ENCODE assay signal across 6 worm cellular contexts in genomic region chrIII:8268296-8268695, ce11.
TF ChIP-seq lines count a peak whose summit lies in the region.

Gene F09G8.7 (minus strand): TSS chrIII:8268355.
Gene crn-7 (plus strand): TSS chrIII:8268531.

TF ChIP-seq in whole organism, L1 larva, 84 proteins besides CTCF, POLR2A, EP300 and RAD21 (continues in another document):
- TF ChIP-seq hpl-2 (GFP tag; optimal IDR thresholded peaks at IDR 0.05; lab: Kevin White, UChicago), result no peak
- no peak for TF ChIP-seq jun-1 (tag; optimal IDR thresholded peaks at IDR 0.05; lab: Kevin White, UChicago)
- no peak for TF ChIP-seq unc-62 (GFP tag; optimal IDR thresholded peaks at IDR 0.05; lab: Kevin White, UChicago)
- no peak for TF ChIP-seq snpc-4 (tag; optimal IDR thresholded peaks at IDR 0.05; lab: Kevin White, UChicago)
- no peak for TF ChIP-seq ets-5 (GFP tag; IDR thresholded peaks at IDR 0.05; lab: Robert Waterston, UW)
- TF ChIP-seq snu-23 (GFP tag; optimal IDR thresholded peaks at IDR 0.05; lab: Kevin White, UChicago), result peak; percentile 33
- no peak for TF ChIP-seq hlh-17 (GFP tag; optimal IDR thresholded peaks at IDR 0.05; lab: Kevin White, UChicago; ENCODE audit: borderline replicate concordance)
- no peak for TF ChIP-seq nhr-11 (tag; optimal IDR thresholded peaks at IDR 0.05; lab: Kevin White, UChicago)
- TF ChIP-seq sox-4 (tag; optimal IDR thresholded peaks at IDR 0.05; lab: Kevin White, UChicago), result no peak
- TF ChIP-seq lin-35 (GFP tag; optimal IDR thresholded peaks at IDR 0.05; lab: Kevin White, UChicago), result peak; percentile 23 to 31
- TF ChIP-seq Y116A8C.19 (tag; optimal IDR thresholded peaks at IDR 0.05; lab: Kevin White, UChicago; ENCODE audit: borderline replicate concordance), result no peak
- TF ChIP-seq pag-3 (tag; optimal IDR thresholded peaks at IDR 0.05; lab: Kevin White, UChicago; ENCODE audit: borderline replicate concordance, insufficient read depth), result no peak
- no peak for TF ChIP-seq nhr-237 (tag; optimal IDR thresholded peaks at IDR 0.05; lab: Kevin White, UChicago)
- no peak for TF ChIP-seq lin-14 (GFP tag; optimal IDR thresholded peaks at IDR 0.05; lab: Kevin White, UChicago)
- TF ChIP-seq grh-1 (GFP tag; IDR thresholded peaks at IDR 0.05; lab: Robert Waterston, UW), result no peak

TF ChIP-seq in whole organism, L2 larva, 48 proteins besides CTCF, POLR2A, EP300 and RAD21:
- TF ChIP-seq fos-1 (tag; optimal IDR thresholded peaks at IDR 0.05; lab: Kevin White, UChicago) (peak; percentile 20), ceh-82 (tag; optimal IDR thresholded peaks at IDR 0.05; lab: Kevin White, UChicago) (no peak), nhr-129 (tag; optimal IDR thresholded peaks at IDR 0.05; lab: Kevin White, UChicago) (peak; percentile 51), gmeb-1 (tag; optimal IDR thresholded peaks at IDR 0.05; lab: Kevin White, UChicago) (no peak), lsy-2 (tag; optimal IDR thresholded peaks at IDR 0.05; lab: Kevin White, UChicago) (peak in 1 of 2 experiments; percentile 47), nhr-25 (tag; optimal IDR thresholded peaks at IDR 0.05; lab: Kevin White, UChicago) (no peak), C34F6.9 (tag; optimal IDR thresholded peaks at IDR 0.05; lab: Kevin White, UChicago) (peak; percentile 64), nhr-6 (tag; optimal IDR thresholded peaks at IDR 0.05; lab: Kevin White, UChicago) (no peak), unc-55 (GFP tag; optimal IDR thresholded peaks at IDR 0.05; lab: Kevin White, UChicago) (peak; percentile 8), nhr-11 (tag; optimal IDR thresholded peaks at IDR 0.05; lab: Kevin White, UChicago) (no peak)

TF ChIP-seq in whole organism, L3 larva, 47 proteins besides CTCF, POLR2A, EP300 and RAD21:
- TF ChIP-seq pha-4 (tag; optimal IDR thresholded peaks at IDR 0.05; lab: Kevin White, UChicago), result peak; percentile 61
- no peak for TF ChIP-seq nhr-43 (tag; optimal IDR thresholded peaks at IDR 0.05; lab: Kevin White, UChicago; ENCODE audit: poor library complexity, severe bottlenecking)
- TF ChIP-seq nfya-1 (tag; optimal IDR thresholded peaks at IDR 0.05; lab: Kevin White, UChicago; ENCODE audit: insufficient read depth), result peak; percentile 51
- TF ChIP-seq ZK546.5 (tag; optimal IDR thresholded peaks at IDR 0.05; lab: Kevin White, UChicago), result no peak
- peak; percentile 71 for TF ChIP-seq lin-15B (tag; optimal IDR thresholded peaks at IDR 0.05; lab: Kevin White, UChicago)
- TF ChIP-seq snpc-4 (tag; optimal IDR thresholded peaks at IDR 0.05; lab: Kevin White, UChicago), result peak; percentile 26
- TF ChIP-seq nhr-25 (tag; optimal IDR thresholded peaks at IDR 0.05; lab: Kevin White, UChicago), result peak; percentile 9
- TF ChIP-seq elt-1 (tag; optimal IDR thresholded peaks at IDR 0.05; lab: Kevin White, UChicago), result no peak
- TF ChIP-seq nhr-23 (tag; optimal IDR thresholded peaks at IDR 0.05; lab: Kevin White, UChicago), result peak; percentile 42

TF ChIP-seq in whole organism, L4 larva, 104 proteins besides CTCF, POLR2A, EP300 and RAD21 (continues in another document):
- no peak for TF ChIP-seq rbr-2 (tag; optimal IDR thresholded peaks at IDR 0.05; lab: Kevin White, UChicago)
- TF ChIP-seq nhr-28 (tag; optimal IDR thresholded peaks at IDR 0.05; lab: Kevin White, UChicago), result peak; percentile 51
- TF ChIP-seq tra-1 (GFP tag; IDR thresholded peaks at IDR 0.05; lab: Robert Waterston, UW), result no peak
- TF ChIP-seq duxl-1 (tag; optimal IDR thresholded peaks at IDR 0.05; lab: Kevin White, UChicago; ENCODE audit: poor library complexity), result no peak
- no peak for TF ChIP-seq zip-11 (GFP tag; IDR thresholded peaks at IDR 0.05; lab: Robert Waterston, UW)
- TF ChIP-seq cey-2 (tag; optimal IDR thresholded peaks at IDR 0.05; lab: Kevin White, UChicago; ENCODE audit: borderline replicate concordance, insufficient read depth), result no peak
- peak; percentile 28 for TF ChIP-seq dve-1 (tag; optimal IDR thresholded peaks at IDR 0.05; lab: Kevin White, UChicago; ENCODE audit: insufficient read depth)
- no peak for TF ChIP-seq daf-12 (tag; optimal IDR thresholded peaks at IDR 0.05; lab: Kevin White, UChicago)
- no peak for TF ChIP-seq ceh-32 (tag; optimal IDR thresholded peaks at IDR 0.05; lab: Kevin White, UChicago; ENCODE audit: poor library complexity)
- TF ChIP-seq lin-39 (tag; optimal IDR thresholded peaks at IDR 0.05; lab: Kevin White, UChicago), result no peak
- TF ChIP-seq ZK337.2 (GFP tag; IDR thresholded peaks at IDR 0.05; lab: Robert Waterston, UW), result no peak
- TF ChIP-seq zip-2 (tag; optimal IDR thresholded peaks at IDR 0.05; lab: Kevin White, UChicago), result no peak
- no peak for TF ChIP-seq lin-29 (GFP tag; IDR thresholded peaks at IDR 0.05; lab: Robert Waterston, UW)
- no peak for TF ChIP-seq pha-4 (GFP tag; IDR thresholded peaks at IDR 0.05; lab: Robert Waterston, UW)
- peak; percentile 45 for TF ChIP-seq pha-4 (tag; optimal IDR thresholded peaks at IDR 0.05; lab: Kevin White, UChicago)
- no peak for TF ChIP-seq egl-43 (GFP tag; IDR thresholded peaks at IDR 0.05; lab: Robert Waterston, UW)
- no peak for TF ChIP-seq F37D6.2 (tag; optimal IDR thresholded peaks at IDR 0.05; lab: Kevin White, UChicago)
- peak in 1 of 2 experiments; percentile 61 for TF ChIP-seq lsy-2 (tag; optimal IDR thresholded peaks at IDR 0.05; lab: Kevin White, UChicago)
- TF ChIP-seq lin-38 (GFP tag; IDR thresholded peaks at IDR 0.05; lab: Robert Waterston, UW), result peak; percentile 39; the same call in 1 of the 2 replicates
- TF ChIP-seq lim-7 (GFP tag; IDR thresholded peaks at IDR 0.05; lab: Robert Waterston, UW), result no peak

TF ChIP-seq in whole organism, mixed stage, embryonic, 35 proteins besides CTCF, POLR2A, EP300 and RAD21:
- no peak for TF ChIP-seq lsy-2 (tag; optimal IDR thresholded peaks at IDR 0.05; lab: Kevin White, UChicago)
- TF ChIP-seq lin-13 (tag; optimal IDR thresholded peaks at IDR 0.05; lab: Kevin White, UChicago), result no peak
- no peak for TF ChIP-seq nhr-12 (tag; optimal IDR thresholded peaks at IDR 0.05; lab: Kevin White, UChicago)
- no peak for TF ChIP-seq nhr-2 (tag; optimal IDR thresholded peaks at IDR 0.05; lab: Kevin White, UChicago)
- no peak for TF ChIP-seq unc-62 (GFP tag; optimal IDR thresholded peaks at IDR 0.05; lab: Kevin White, UChicago)
- peak; percentile 2 for TF ChIP-seq mep-1 (tag; optimal IDR thresholded peaks at IDR 0.05; lab: Kevin White, UChicago)
TF ChIP-seq in whole organism, mixed stage, embryonic: peak in this region for 1.

TF ChIP-seq in whole organism, young adult, 124 proteins besides CTCF, POLR2A, EP300 and RAD21:
- TF ChIP-seq mcd-1 (GFP tag; IDR thresholded peaks at IDR 0.05; lab: Robert Waterston, UW) (0 out of 2 replicates have a peak, but pooled peaks have one; percentile 21), dox-1 (GFP tag; IDR thresholded peaks at IDR 0.05; lab: Robert Waterston, UW) (peak; percentile 35; the same call in 1 of the 2 replicates), attf-5 (GFP tag; optimal IDR thresholded peaks at IDR 0.05; lab: Kevin White, UChicago) (peak; percentile 44), ccch-3 (GFP tag; optimal IDR thresholded peaks at IDR 0.05; lab: Kevin White, UChicago) (no peak), sea-2 (GFP tag; IDR thresholded peaks at IDR 0.05; lab: Robert Waterston, UW) (no peak), T07F8.4 (tag; optimal IDR thresholded peaks at IDR 0.05; lab: Kevin White, UChicago) (no peak), efl-1 (GFP tag; optimal IDR thresholded peaks at IDR 0.05; lab: Kevin White, UChicago) (no peak), somi-1 (GFP tag; optimal IDR thresholded peaks at IDR 0.05; lab: Kevin White, UChicago) (no peak), xnd-1 (tag; optimal IDR thresholded peaks at IDR 0.05; lab: Kevin White, UChicago) (no peak), B0336.3 (GFP tag; IDR thresholded peaks at IDR 0.05; lab: Robert Waterston, UW) (no peak), ets-4 (GFP tag; optimal IDR thresholded peaks at IDR 0.05; lab: Kevin White, UChicago) (no peak), nhr-80 (tag; optimal IDR thresholded peaks at IDR 0.05; lab: Kevin White, UChicago) (peak; percentile 53), C17E4.6 (GFP tag; IDR thresholded peaks at IDR 0.05; lab: Robert Waterston, UW) (no peak), ekl-4 (GFP tag; IDR thresholded peaks at IDR 0.05; lab: Robert Waterston, UW) (no peak), egl-44 (GFP tag; IDR thresholded peaks at IDR 0.05; lab: Robert Waterston, UW) (no peak), madf-3 (GFP tag; IDR thresholded peaks at IDR 0.05; lab: Robert Waterston, UW) (no peak), attf-6 (GFP tag; IDR thresholded peaks at IDR 0.05; lab: Robert Waterston, UW) (no peak), F23B12.7 (tag; optimal IDR thresholded peaks at IDR 0.05; lab: Kevin White, UChicago; ENCODE audit: insufficient read depth) (peak; percentile 29), madf-6 (GFP tag; IDR thresholded peaks at IDR 0.05; lab: Robert Waterston, UW) (no peak), egrh-3 (GFP tag; IDR thresholded peaks at IDR 0.05; lab: Robert Waterston, UW) (no peak), D2030.7 (GFP tag; IDR thresholded peaks at IDR 0.05; lab: Robert Waterston, UW) (no peak)
